Fruit fly (Drosophila melanogaster): ENCODE measurements around the gene Nepl13.

Gene Nepl13

DNA sequence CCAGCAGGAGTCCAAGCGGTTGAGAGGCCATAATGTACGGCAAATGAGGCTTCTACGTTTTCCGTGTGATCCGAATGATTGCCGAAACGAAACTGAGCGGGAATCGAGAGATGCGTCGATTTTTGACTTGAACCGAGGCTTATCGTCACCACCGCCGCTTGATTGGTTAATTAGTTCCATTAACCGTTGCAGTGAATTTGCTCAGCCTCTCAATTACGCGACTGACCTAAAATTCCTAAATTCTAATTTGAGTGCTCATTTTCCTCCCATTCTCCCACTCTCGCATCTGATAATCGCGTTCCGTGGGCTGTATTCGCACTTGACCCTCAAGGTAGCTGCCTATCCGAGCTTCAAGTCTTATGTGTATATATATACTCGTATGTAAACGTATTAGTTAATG lies 5.2 kb upstream of the Nepl13 start, which contains the start of gene Nepl15:
Gene Nepl15 (minus strand): TSS at position 101 of the 400 bp plus-strand sequence.
- TF ChIP-seq CTCF (optimal IDR thresholded peaks at IDR 0.05): no peak

dm6 chr3R:22763587-22763986 lies 2.7 kb upstream of the Nepl13 start, which contains the start of gene Nepl14:
Nepl14 (minus strand) TSS chr3R:22763711.
- no peak for TF ChIP-seq CG8478 (optimal IDR thresholded peaks at IDR 0.05)

DNA sequence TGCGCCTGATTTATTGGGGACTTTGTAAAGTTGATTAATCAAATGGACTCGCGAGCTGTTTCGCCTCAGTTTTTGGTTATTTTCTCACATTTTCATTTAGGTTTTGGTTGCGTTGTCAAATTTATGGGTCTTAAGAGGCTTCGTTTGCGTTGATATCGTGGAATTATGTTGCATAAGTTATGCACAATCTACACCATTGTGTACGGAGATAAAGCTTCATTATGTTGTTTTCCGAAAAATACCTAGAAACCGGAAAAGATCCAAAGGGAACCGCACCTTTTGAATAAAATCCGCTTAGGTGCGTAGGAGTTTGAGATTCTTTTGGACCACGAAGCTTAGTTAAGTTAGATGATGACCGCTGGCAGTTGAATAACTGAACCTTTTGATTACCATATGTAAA lies 3.8 kb downstream of the Nepl13 start:
- TF ChIP-seq CTCF (optimal IDR thresholded peaks at IDR 0.05) (no peak), CG8478 (optimal IDR thresholded peaks at IDR 0.05) (no peak)

DNA sequence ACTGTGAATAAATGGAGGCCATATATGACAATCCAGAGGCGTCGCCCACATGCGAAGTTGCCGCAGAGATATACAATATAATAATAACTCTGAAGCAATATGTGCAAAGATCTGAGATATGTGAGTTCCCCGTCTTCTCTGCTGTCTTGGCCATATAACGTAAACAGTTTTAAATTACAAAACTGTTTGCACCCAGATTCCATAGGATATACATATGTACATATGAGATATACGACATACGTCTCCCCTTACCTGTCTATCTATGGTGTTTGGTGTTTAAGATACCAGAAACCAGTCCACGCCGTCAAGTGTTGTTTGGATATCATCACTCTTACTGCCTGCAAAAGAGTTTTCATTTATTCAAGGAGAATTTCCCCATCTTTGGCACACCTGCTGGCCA lies 4.6 kb downstream of the Nepl13 start:
- TF ChIP-seq CG8478 (optimal IDR thresholded peaks at IDR 0.05): no peak
- no peak for TF ChIP-seq CTCF (optimal IDR thresholded peaks at IDR 0.05)

- TF ChIP-seq CTCF (optimal IDR thresholded peaks at IDR 0.05) (no peak), CG8478 (optimal IDR thresholded peaks at IDR 0.05) (no peak)
Measured at dm6 chr3R:22755187-22755777, 5.6 kb downstream of the Nepl13 start.

DNA sequence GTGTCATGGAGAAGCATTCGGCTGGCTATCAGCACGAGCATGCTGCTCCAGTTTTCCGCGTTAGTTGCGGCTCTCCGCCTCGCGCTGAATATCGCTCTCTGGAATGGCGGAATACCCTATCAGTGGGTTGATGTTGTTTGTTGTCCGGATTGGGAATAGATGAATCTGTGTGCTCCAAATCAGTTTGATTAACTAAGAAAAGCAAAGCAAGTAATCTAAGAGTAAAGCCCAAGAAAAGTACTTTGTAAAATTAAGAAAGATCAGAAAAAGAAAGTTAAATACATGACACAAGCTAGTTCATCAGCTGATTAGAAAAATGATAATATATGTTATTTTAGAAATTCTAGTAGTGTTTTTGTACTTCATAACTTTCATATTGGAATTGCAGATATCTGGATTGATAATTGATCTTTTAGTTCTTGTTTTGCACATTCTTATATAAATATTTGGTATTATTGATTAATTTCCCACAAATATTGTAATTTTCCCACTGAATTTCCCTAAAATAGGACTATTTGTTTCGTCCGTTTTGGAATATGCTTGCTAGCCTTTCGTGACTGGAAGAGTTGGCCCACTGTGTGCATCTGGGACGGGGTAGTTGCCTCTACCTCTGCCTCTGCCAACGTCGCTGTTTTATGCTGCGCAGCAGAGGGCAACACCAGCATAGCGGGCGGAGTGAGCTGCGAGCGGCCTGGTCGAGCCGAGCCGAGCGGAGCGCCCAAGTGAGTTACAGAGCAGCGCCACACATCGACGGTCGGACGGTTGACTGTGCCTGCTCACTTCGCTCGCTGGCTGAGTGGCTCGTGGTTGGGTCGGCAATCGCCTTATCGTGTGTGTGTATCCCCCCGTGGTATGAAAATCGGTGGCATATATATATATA lies 6.7 kb downstream of the Nepl13 start:
- TF ChIP-seq CTCF (optimal IDR thresholded peaks at IDR 0.05): no peak
- TF ChIP-seq CG8478 (optimal IDR thresholded peaks at IDR 0.05): no peak

DNA sequence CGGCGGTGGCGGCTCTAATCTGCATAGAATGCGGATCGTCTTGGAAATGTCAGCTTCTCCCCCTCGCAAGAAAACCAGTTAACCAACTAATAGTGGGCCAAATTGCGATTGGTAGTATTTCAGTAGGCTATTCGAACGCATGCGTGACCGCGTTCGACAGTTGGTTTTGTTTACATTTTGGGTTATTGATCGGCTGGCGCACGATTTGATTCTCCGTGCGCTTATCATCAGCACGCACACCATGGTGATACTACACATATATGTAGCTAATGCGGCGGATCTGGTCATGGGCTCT lies 7.3 kb downstream of the Nepl13 start:
- TF ChIP-seq CG8478 (optimal IDR thresholded peaks at IDR 0.05) (no peak), CTCF (optimal IDR thresholded peaks at IDR 0.05) (no peak)

DNA sequence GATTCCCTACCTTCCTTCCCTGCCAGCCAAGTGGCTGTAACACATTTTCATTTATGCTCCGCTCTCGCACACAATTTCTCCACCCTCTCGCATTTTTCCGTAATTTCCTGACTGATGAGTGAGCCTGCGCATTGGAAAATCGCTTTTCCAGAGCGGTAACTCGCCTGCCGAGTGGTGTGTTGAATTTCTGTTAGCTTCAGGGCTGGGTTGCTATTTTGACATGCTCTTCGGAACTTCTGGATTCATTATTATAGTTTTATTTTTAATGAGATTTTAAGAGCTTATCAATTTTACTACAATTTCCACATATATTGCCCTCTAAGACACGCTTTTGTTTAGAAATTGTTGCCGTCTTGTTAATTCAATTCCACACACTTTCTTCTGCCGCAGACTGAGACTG lies 7.9 kb downstream of the Nepl13 start:
- no peak for TF ChIP-seq CG8478 (optimal IDR thresholded peaks at IDR 0.05)
- TF ChIP-seq CTCF (optimal IDR thresholded peaks at IDR 0.05): no peak

DNA sequence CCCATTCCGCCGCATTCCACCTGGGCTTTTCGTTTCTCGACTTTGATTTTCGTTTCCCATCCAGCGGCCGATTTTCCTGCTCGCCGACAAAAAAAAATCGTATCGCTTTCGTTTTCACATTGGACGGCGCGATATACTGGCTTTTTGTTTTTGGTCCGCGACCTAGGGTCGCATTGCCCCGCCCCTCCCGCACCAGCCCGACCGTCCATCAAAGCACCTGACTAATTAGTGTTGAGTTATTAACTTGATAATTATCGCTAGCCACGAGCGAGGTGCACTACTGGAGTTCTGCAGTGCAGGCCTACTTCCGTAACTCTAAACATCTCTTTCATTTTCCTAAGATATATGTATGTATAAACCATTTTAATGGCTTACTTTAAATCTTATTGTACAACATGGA lies 9.2 kb downstream of the Nepl13 start:
- TF ChIP-seq CTCF (optimal IDR thresholded peaks at IDR 0.05) (no peak), CG8478 (optimal IDR thresholded peaks at IDR 0.05) (no peak)

- TF ChIP-seq CG8478 (optimal IDR thresholded peaks at IDR 0.05) (no peak), CTCF (optimal IDR thresholded peaks at IDR 0.05) (no peak)
Measured at dm6 chr3R:22751111-22751510, 9.8 kb downstream of the Nepl13 start.

DNA sequence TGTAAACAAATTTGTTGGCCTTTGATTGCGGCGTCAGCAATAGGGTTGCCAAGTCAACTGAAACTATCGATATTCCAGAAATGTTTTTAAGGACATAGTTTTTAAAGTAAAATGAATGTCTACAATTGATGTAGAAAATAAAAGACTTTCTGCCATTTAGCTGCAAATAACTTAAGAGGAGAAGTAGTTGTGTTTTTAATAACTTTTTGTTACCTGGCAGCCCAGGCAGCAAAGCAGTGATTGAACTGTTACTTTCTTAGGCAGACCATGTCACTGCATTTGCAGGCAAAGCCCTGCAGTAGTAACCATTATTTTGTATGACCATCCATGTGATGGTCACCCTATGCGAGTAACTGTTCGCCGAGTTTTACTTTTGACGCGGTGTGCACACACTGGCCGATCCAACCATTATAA lies 10.3 kb downstream of the Nepl13 start, which contains the start of the genes rumi, CG7029 and Usp12-46:
Gene rumi (minus strand): TSS at position 64 of the 414 bp plus-strand sequence.
Gene CG7029 (plus strand): TSS at position 368 of the 414 bp plus-strand sequence.
Gene Usp12-46 (plus strand): TSS at position 368 of the 414 bp plus-strand sequence.
- peak in 1 of 2 experiments; percentile 14 for TF ChIP-seq CTCF (optimal IDR thresholded peaks at IDR 0.05)
- TF ChIP-seq CG8478 (optimal IDR thresholded peaks at IDR 0.05): no peak

- no peak for TF ChIP-seq CG8478 (optimal IDR thresholded peaks at IDR 0.05)
- no peak for TF ChIP-seq CTCF (optimal IDR thresholded peaks at IDR 0.05)
Measured at dm6 chr3R:22750039-22750438, 10.8 kb downstream of the Nepl13 start.

dm6 chr3R:22748956-22749355 lies 11.9 kb downstream of the Nepl13 start, which contains the start of gene CG31139:
CG31139 (minus strand) TSS chr3R:22749056.
- TF ChIP-seq CG8478 (optimal IDR thresholded peaks at IDR 0.05) (no peak), CTCF (optimal IDR thresholded peaks at IDR 0.05) (no peak)

- TF ChIP-seq CG8478 (optimal IDR thresholded peaks at IDR 0.05) (no peak), CTCF (optimal IDR thresholded peaks at IDR 0.05) (no peak)
Measured at dm6 chr3R:22747423-22748090, 13.3 kb downstream of the Nepl13 start, which contains the start of gene CG17141. CG17141 (minus strand) TSS chr3R:22747599.

- TF ChIP-seq CG8478 (optimal IDR thresholded peaks at IDR 0.05) (no peak), CTCF (optimal IDR thresholded peaks at IDR 0.05) (peak in 1 of 2 experiments; percentile 13)
Measured at dm6 chr3R:22745432-22745831, 15.4 kb downstream of the Nepl13 start, which contains the start of the genes vret and HP1c. vret (minus strand) TSS chr3R:22745581. HP1c (plus strand) TSS chr3R:22745620.

Measured in S2 (cell line).